Worm (Caenorhabditis elegans) whole organism, young adult: ENCODE data around the gene K08D8.5.

Experiments used
- B0035.1 ChIP-seq: sonication (generic microtip); optimal IDR thresholded peaks from 2 replicates; lab custom pipeline; 2016; ENCODE audit warnings: missing genetic modification characterization, mild to moderate bottlenecking, missing compliant biosample characterization, missing genotype, missing genetic modification reagents
- F39B2.1 ChIP-seq: fragments of 200-800 bp; sonication (Bioruptor generic); IDR thresholded peaks from 2 replicates; pipeline ENCODE4 v1.3.6; 2022; ENCODE audit warnings: missing genetic modification reagents, missing genetic modification characterization, missing compliant biosample characterization
- Y67H2A.10 ChIP-seq: fragments of 200-800 bp; sonication (Bioruptor generic); conservative IDR thresholded peaks from 2 replicates; pipeline ENCODE4 v1.3.6; 2022; ENCODE audit warnings: missing genetic modification reagents, missing genetic modification characterization, missing compliant biosample characterization
- Y79H2A.3 ChIP-seq: fragments of 200-800 bp; sonication (Bioruptor generic); conservative IDR thresholded peaks from 2 replicates; pipeline ENCODE4 v1.3.6; 2022; ENCODE audit warnings: missing genetic modification reagents, missing genetic modification characterization, missing compliant biosample characterization
- ama-1 ChIP-seq, 3 experiments: fragments of 150-350 bp in 1 of 3; sonication (generic microtip) in 2 of 3; optimal IDR thresholded peaks; 2 replicates each; lab custom pipeline; 2014 to 2018; ENCODE audit warnings: missing biosample characterization in 2 of 3, missing genetic modification characterization in 2 of 3, missing genetic modification reagents in 2 of 3
- ceh-58 ChIP-seq: fragments of 200-800 bp; sonication (Bioruptor generic); IDR thresholded peaks from 2 replicates; pipeline ENCODE4 v1.3.6; 2022; ENCODE audit warnings: missing genetic modification characterization, missing compliant biosample characterization
- dpl-1 ChIP-seq: fragments of 150-350 bp; optimal IDR thresholded peaks from 2 replicates; lab custom pipeline; 2014; ENCODE audit warnings: missing biosample characterization, missing genetic modification reagents, missing genetic modification characterization
- ekl-4 ChIP-seq: fragments of 200-800 bp; sonication (Bioruptor generic); IDR thresholded peaks from 2 replicates; pipeline ENCODE4 v1.3.6; 2022; ENCODE audit warnings: missing genetic modification reagents, missing genetic modification characterization, missing compliant biosample characterization
- ets-4 ChIP-seq: fragments of 200-800 bp; sonication (Bioruptor generic); optimal IDR thresholded peaks from 2 replicates; lab custom pipeline; 2018; ENCODE audit warnings: mild to moderate bottlenecking, missing genetic modification characterization, missing compliant biosample characterization
- mel-28 ChIP-seq: sonication (generic microtip); optimal IDR thresholded peaks from 2 replicates; lab custom pipeline; 2016; ENCODE audit warnings: borderline replicate concordance, mild to moderate bottlenecking, missing genetic modification characterization, missing compliant biosample characterization
- nfya-1 ChIP-seq: sonication (generic microtip); optimal IDR thresholded peaks from 2 replicates; lab custom pipeline; 2017; ENCODE audit warnings: antibody characterized with exemption, missing compliant biosample characterization, missing genetic modification characterization, borderline replicate concordance; ENCODE audit not compliant: insufficient read depth
- pha-4 ChIP-seq: fragments of 150-350 bp; sonication (generic microtip); optimal IDR thresholded peaks from 2 replicates; lab custom pipeline; 2014; ENCODE audit warnings: missing biosample characterization, missing genetic modification reagents, missing genetic modification characterization
- snpc-4 ChIP-seq, 5 experiments: fragments of 150-350 bp in 1 of 5; sonication (generic microtip) in 4 of 5; optimal IDR thresholded peaks; 2 replicates each; lab custom pipeline; 2014 to 2018; ENCODE audit warnings: missing genetic modification characterization in 5 of 5, missing biosample characterization in 3 of 5, antibody characterized with exemption in 2 of 5, mild to moderate bottlenecking in 2 of 5, missing compliant biosample characterization in 2 of 5, missing genotype in 2 of 5, moderate library complexity in 2 of 5, missing genetic modification reagents in 1 of 5
- ztf-3 ChIP-seq: fragments of 200-800 bp; sonication (Bioruptor generic); optimal IDR thresholded peaks from 2 replicates; lab custom pipeline; 2018; ENCODE audit warnings: mild to moderate bottlenecking, missing genetic modification characterization, missing compliant biosample characterization

- no peak for TF ChIP-seq ama-1 (optimal IDR thresholded peaks at IDR 0.05; lab: Kevin White, UChicago)
- TF ChIP-seq ama-1 (GFP tag; optimal IDR thresholded peaks at IDR 0.05; lab: Kevin White, UChicago), result no peak
- TF ChIP-seq dpl-1 (GFP tag; lab: Kevin White, UChicago), result no peak
- no peak for TF ChIP-seq ets-4
- no peak for TF ChIP-seq Y67H2A.10 (GFP tag; lab: Robert Waterston, UW)
- no peak for TF ChIP-seq ztf-3
- no peak for TF ChIP-seq nfya-1 (tag; lab: Kevin White, UChicago)
- TF ChIP-seq mel-28, result no peak
- TF ChIP-seq ceh-58 (GFP tag; lab: Robert Waterston, UW), result no peak
- TF ChIP-seq B0035.1 (tag; lab: Kevin White, UChicago), result no peak
- TF ChIP-seq Y79H2A.3 (GFP tag; lab: Robert Waterston, UW), result no peak
- TF ChIP-seq snpc-4 (GFP tag; optimal IDR thresholded peaks at IDR 0.05; lab: Kevin White, UChicago), result no peak
- no peak for TF ChIP-seq snpc-4 (tag; optimal IDR thresholded peaks at IDR 0.05; lab: Kevin White, UChicago)
- TF ChIP-seq pha-4 (tag; lab: Kevin White, UChicago), result no peak
- no peak for TF ChIP-seq ekl-4 (GFP tag; lab: Robert Waterston, UW)
- no peak for TF ChIP-seq F39B2.1
Measured at ce11 chrIV:12926639-12927038, 14.7 kb upstream of the K08D8.5 start, which contains the start of gene srlf-5.
